Fruit fly (Drosophila melanogaster) whole organism, embryonic: ENCODE data around the gene kin17.
A peak's percentile ranks its signal among the peaks of the same experiment; 100 is the strongest.

Experiments
- ATbp ChIP-seq: fragments of 200-800 bp; sonication (Bioruptor generic); optimal IDR thresholded peaks from 2 replicates; lab custom pipeline; 2017; ENCODE audit warnings: missing biosample characterization, mild to moderate bottlenecking, missing genetic modification characterization, missing genetic modification reagents
- BEAF-32 ChIP-seq: fragments of 200-800 bp; sonication (Bioruptor generic); optimal IDR thresholded peaks from 3 replicates; lab custom pipeline; 2017; ENCODE audit warnings: missing biosample characterization, missing genetic modification characterization, mild to moderate bottlenecking, moderate library complexity, missing genetic modification reagents
- Bgb ChIP-seq: fragments of 200-800 bp; sonication (Bioruptor generic); IDR thresholded peaks from 2 replicates; pipeline ENCODE4 v1.3.6; 2022; ENCODE audit warnings: missing biosample characterization, missing genetic modification characterization; ENCODE audit not compliant: partially characterized antibody
- Bteb2 ChIP-seq: fragments of 200-800 bp; sonication (Bioruptor generic); optimal IDR thresholded peaks from 2 replicates; lab custom pipeline; 2016; ENCODE audit warnings: missing biosample characterization, missing genetic modification characterization
- C15 ChIP-seq: fragments of 200-800 bp; sonication (Bioruptor generic); IDR thresholded peaks from 3 replicates; pipeline ENCODE4 v1.3.6; 2022; ENCODE audit warnings: missing biosample characterization, missing genetic modification characterization
- CG10321 ChIP-seq: fragments of 200-800 bp; sonication (Bioruptor generic); IDR thresholded peaks from 2 replicates; pipeline ENCODE4 v1.3.6; 2022; ENCODE audit warnings: missing biosample characterization, missing genetic modification characterization
- CG11696 ChIP-seq: fragments of 200-800 bp; sonication (Bioruptor generic); IDR thresholded peaks from 2 replicates; pipeline ENCODE4 v1.3.6; 2022; ENCODE audit warnings: missing biosample characterization, missing genetic modification characterization
- CG12071 ChIP-seq: fragments of 200-800 bp; sonication (Bioruptor generic); optimal IDR thresholded peaks from 3 replicates; lab custom pipeline; 2018; ENCODE audit warnings: missing biosample characterization, mild to moderate bottlenecking, missing genetic modification characterization
- CG12942 ChIP-seq: fragments of 200-800 bp; sonication (Bioruptor generic); optimal IDR thresholded peaks from 3 replicates; lab custom pipeline; 2016; ENCODE audit warnings: missing biosample characterization, missing genetic modification characterization
- CG13296 ChIP-seq: fragments of 200-800 bp; sonication (Bioruptor generic); optimal IDR thresholded peaks from 3 replicates; lab custom pipeline; 2018; ENCODE audit warnings: missing biosample characterization, mild to moderate bottlenecking, missing genetic modification characterization
- CG15073 ChIP-seq: fragments of 200-800 bp; sonication (Bioruptor generic); optimal IDR thresholded peaks from 2 replicates; lab custom pipeline; 2016; ENCODE audit warnings: missing biosample characterization, missing genetic modification characterization
- CG17385 ChIP-seq: fragments of 200-800 bp; sonication (Bioruptor generic); optimal IDR thresholded peaks from 3 replicates; lab custom pipeline; 2018; ENCODE audit warnings: missing biosample characterization, mild to moderate bottlenecking, missing genetic modification characterization
- CG17568 ChIP-seq: fragments of 200-800 bp; sonication (Bioruptor generic); optimal IDR thresholded peaks from 2 replicates; lab custom pipeline; 2018; ENCODE audit warnings: missing biosample characterization, mild to moderate bottlenecking, missing genetic modification characterization, moderate library complexity
- CG17802 ChIP-seq: fragments of 200-800 bp; sonication (Bioruptor generic); optimal IDR thresholded peaks from 2 replicates; lab custom pipeline; 2018; ENCODE audit warnings: missing biosample characterization, mild to moderate bottlenecking, missing genetic modification characterization, moderate library complexity
- CG18764 ChIP-seq: fragments of 200-800 bp; sonication (Bioruptor generic); optimal IDR thresholded peaks from 3 replicates; lab custom pipeline; 2016; ENCODE audit warnings: missing biosample characterization, missing genetic modification characterization
- CG2199 ChIP-seq: fragments of 200-800 bp; sonication (Bioruptor generic); IDR thresholded peaks from 3 replicates; pipeline ENCODE4 v1.3.6; 2022; ENCODE audit warnings: missing biosample characterization, missing genetic modification characterization
- CG2712 ChIP-seq: fragments of 200-800 bp; optimal IDR thresholded peaks from 3 replicates; lab custom pipeline; 2019; ENCODE audit warnings: missing biosample characterization, mild to moderate bottlenecking, missing genetic modification characterization, moderate library complexity
- CG32767 ChIP-seq: fragments of 200-800 bp; sonication (Bioruptor generic); IDR thresholded peaks from 2 replicates; pipeline ENCODE4 v1.3.6; 2022; ENCODE audit warnings: missing biosample characterization, missing genetic modification characterization
- CG32772 ChIP-seq: fragments of 200-800 bp; sonication (Bioruptor generic); IDR thresholded peaks from 2 replicates; pipeline ENCODE4 v1.3.6; 2022; ENCODE audit warnings: missing biosample characterization, missing genetic modification characterization
- CG3281 ChIP-seq: fragments of 200-800 bp; sonication (Bioruptor generic); optimal IDR thresholded peaks from 3 replicates; lab custom pipeline; 2017; ENCODE audit warnings: missing biosample characterization, mild to moderate bottlenecking, missing genetic modification characterization
- CG4328 ChIP-seq: fragments of 200-800 bp; sonication (Bioruptor generic); optimal IDR thresholded peaks from 3 replicates; lab custom pipeline; 2017; ENCODE audit warnings: missing biosample characterization, missing genetic modification reagents, missing genetic modification characterization
- CG4360 ChIP-seq: fragments of 200-800 bp; sonication (Bioruptor generic); IDR thresholded peaks from 2 replicates; pipeline ENCODE4 v1.3.6; 2022; ENCODE audit warnings: missing biosample characterization, missing genetic modification characterization
- CG4424 ChIP-seq: fragments of 200-800 bp; sonication (Bioruptor generic); optimal IDR thresholded peaks from 3 replicates; lab custom pipeline; 2016; ENCODE audit warnings: missing biosample characterization, missing genetic modification characterization
- CG7786 ChIP-seq: fragments of 200-800 bp; sonication (Bioruptor generic); optimal IDR thresholded peaks from 2 replicates; lab custom pipeline; 2016; ENCODE audit warnings: missing biosample characterization, missing genetic modification characterization
- CG8924 ChIP-seq: fragments of 200-800 bp; optimal IDR thresholded peaks from 3 replicates; lab custom pipeline; 2019; ENCODE audit warnings: missing biosample characterization, mild to moderate bottlenecking, missing genetic modification characterization, moderate library complexity
- CG9609 ChIP-seq: fragments of 200-800 bp; sonication (Bioruptor generic); optimal IDR thresholded peaks from 3 replicates; lab custom pipeline; 2016; ENCODE audit warnings: missing biosample characterization, missing genetic modification characterization
- Dip2 ChIP-seq: fragments of 200-800 bp; sonication (Bioruptor generic); IDR thresholded peaks from 2 replicates; pipeline ENCODE4 v1.3.6; 2022; ENCODE audit warnings: missing biosample characterization, missing genetic modification characterization
- HLH3B ChIP-seq: fragments of 200-800 bp; sonication (Bioruptor generic); IDR thresholded peaks from 2 replicates; pipeline ENCODE4 v1.3.6; 2022; ENCODE audit warnings: missing biosample characterization, missing genetic modification characterization
- Oaz ChIP-seq: fragments of 200-800 bp; sonication (Bioruptor generic); IDR thresholded peaks from 2 replicates; pipeline ENCODE4 v1.3.6; 2022; ENCODE audit warnings: missing biosample characterization, missing genetic modification characterization
- Ptx1 ChIP-seq: fragments of 200-800 bp; sonication (Bioruptor generic); IDR thresholded peaks from 2 replicates; pipeline ENCODE4 v1.3.6; 2022; ENCODE audit warnings: missing biosample characterization, missing genetic modification characterization
- Sox100B ChIP-seq: fragments of 200-800 bp; sonication (Bioruptor generic); optimal IDR thresholded peaks from 3 replicates; lab custom pipeline; 2018; ENCODE audit warnings: missing biosample characterization, mild to moderate bottlenecking, missing genetic modification characterization
- Sry-δ ChIP-seq: fragments of 200-800 bp; sonication (Bioruptor generic); optimal IDR thresholded peaks from 2 replicates; lab custom pipeline; 2016; ENCODE audit warnings: missing biosample characterization, missing genetic modification characterization
- caup ChIP-seq: fragments of 200-800 bp; sonication (Bioruptor generic); optimal IDR thresholded peaks from 3 replicates; lab custom pipeline; 2017; ENCODE audit warnings: missing biosample characterization, mild to moderate bottlenecking, missing genetic modification characterization, moderate library complexity; ENCODE audit not compliant: severe bottlenecking
- chm ChIP-seq: fragments of 200-800 bp; sonication (Bioruptor generic); IDR thresholded peaks from 2 replicates; pipeline ENCODE4 v1.3.6; 2022; ENCODE audit warnings: missing biosample characterization, missing genetic modification characterization
- eve ChIP-seq, 2 experiments: fragments of >200 bp; optimal IDR thresholded peaks; 2 replicates each; lab custom pipeline; 2017; ENCODE audit warnings: missing biosample characterization in 2 of 2, missing genetic modification characterization in 2 of 2
- fd3F ChIP-seq: fragments of 200-800 bp; sonication (Bioruptor generic); optimal IDR thresholded peaks from 2 replicates; lab custom pipeline; 2018; ENCODE audit warnings: missing biosample characterization, mild to moderate bottlenecking, missing genetic modification characterization, moderate library complexity
- fd64A ChIP-seq: fragments of 200-800 bp; sonication (Bioruptor generic); optimal IDR thresholded peaks from 3 replicates; lab custom pipeline; 2018; ENCODE audit warnings: missing biosample characterization, mild to moderate bottlenecking, missing genetic modification characterization
- gce ChIP-seq: fragments of 200-800 bp; sonication (Bioruptor generic); IDR thresholded peaks from 3 replicates; pipeline ENCODE4 v1.3.6; 2022; ENCODE audit warnings: missing biosample characterization, missing genetic modification characterization
- h ChIP-seq: fragments of >200 bp; optimal IDR thresholded peaks from 2 replicates; lab custom pipeline; 2017
- her ChIP-seq: fragments of 200-800 bp; sonication (Bioruptor generic); optimal IDR thresholded peaks from 2 replicates; lab custom pipeline; 2016; ENCODE audit warnings: missing biosample characterization, missing genetic modification characterization
- kni ChIP-seq: fragments of 200-800 bp; sonication (Bioruptor generic); optimal IDR thresholded peaks from 3 replicates; lab custom pipeline; 2017; ENCODE audit warnings: mild to moderate bottlenecking, missing biosample characterization, missing genetic modification reagents, missing genetic modification characterization
- knrl ChIP-seq: fragments of 200-800 bp; sonication (Bioruptor generic); IDR thresholded peaks from 3 replicates; pipeline ENCODE4 v1.3.6; 2022; ENCODE audit warnings: missing biosample characterization, missing genetic modification characterization; ENCODE audit not compliant: partially characterized antibody
- nmo ChIP-seq: fragments of 200-800 bp; sonication (Bioruptor generic); optimal IDR thresholded peaks from 2 replicates; lab custom pipeline; 2018; ENCODE audit warnings: missing biosample characterization, mild to moderate bottlenecking, missing genetic modification characterization, moderate library complexity
- nom ChIP-seq: fragments of 200-800 bp; sonication (Bioruptor generic); optimal IDR thresholded peaks from 2 replicates; lab custom pipeline; 2017; ENCODE audit warnings: missing biosample characterization, missing genetic modification characterization, mild to moderate bottlenecking, moderate library complexity, missing genetic modification reagents
- ranshi ChIP-seq: fragments of 200-800 bp; sonication (Bioruptor generic); IDR thresholded peaks from 2 replicates; pipeline ENCODE4 v1.3.6; 2022; ENCODE audit warnings: missing biosample characterization, missing genetic modification characterization
- sim ChIP-seq: fragments of 200-800 bp; sonication (Bioruptor generic); IDR thresholded peaks from 2 replicates; pipeline ENCODE4 v1.3.6; 2022; ENCODE audit warnings: missing biosample characterization, missing genetic modification characterization
- slou ChIP-seq: fragments of 200-800 bp; sonication (Bioruptor generic); optimal IDR thresholded peaks from 3 replicates; lab custom pipeline; 2016; ENCODE audit warnings: missing biosample characterization, missing genetic modification characterization
- tna ChIP-seq: fragments of 200-800 bp; sonication (Bioruptor generic); IDR thresholded peaks from 2 replicates; pipeline ENCODE4 v1.3.6; 2022; ENCODE audit warnings: missing biosample characterization, missing genetic modification characterization; ENCODE audit not compliant: partially characterized antibody
- usp ChIP-seq: fragments of >200 bp; optimal IDR thresholded peaks from 2 replicates; lab custom pipeline; 2017; ENCODE audit warnings: missing biosample characterization, missing genetic modification characterization
- wdn ChIP-seq: fragments of 200-800 bp; sonication (Bioruptor generic); IDR thresholded peaks from 2 replicates; pipeline ENCODE4 v1.3.6; 2022; ENCODE audit warnings: missing biosample characterization, missing genetic modification characterization

The kin17 gene

dm6 chr3L:20402665-20403492 lies 46.3 kb downstream of the kin17 start (continued):
- TF ChIP-seq CG7786 (GFP tag; lab: Kevin White, UChicago) (peak; percentile 14), wdn (GFP tag; lab: Robert Waterston, UW) (no peak), CG3281 (GFP tag; lab: Kevin White, UChicago) (no peak), eve (GFP tag; optimal IDR thresholded peaks at IDR 0.05; lab: Kevin White, UChicago) (peak in 1 of 2 experiments; percentile 60), caup (GFP tag; lab: Kevin White, UChicago) (no peak), Dip2 (no peak), usp (no peak), Sox100B (GFP tag; lab: Kevin White, UChicago) (no peak), CG8924 (tag; lab: Kevin White, UChicago) (peak; percentile 56), nom (peak; percentile 80), her (GFP tag; lab: Kevin White, UChicago) (no peak), tna (no peak), Oaz (no peak), CG12942 (GFP tag; lab: Kevin White, UChicago) (no peak), CG32772 (GFP tag; lab: Robert Waterston, UW) (no peak), Ptx1 (GFP tag; lab: Robert Waterston, UW) (no peak), gce (GFP tag; lab: Robert Waterston, UW) (no peak), ranshi (GFP tag; lab: Robert Waterston, UW) (no peak), chm (GFP tag; lab: Robert Waterston, UW) (0 out of 2 replicates have a peak, but pooled peaks have one; percentile 15), CG10321 (GFP tag; lab: Robert Waterston, UW) (no peak), HLH3B (no peak), h (lab: Kevin White, UChicago) (no peak), CG32767 (GFP tag; lab: Robert Waterston, UW) (no peak), ATbp (GFP tag; lab: Kevin White, UChicago) (no peak), CG2712 (tag; lab: Kevin White, UChicago) (peak; percentile 77), fd3F (GFP tag; lab: Kevin White, UChicago) (no peak), CG15073 (GFP tag; lab: Kevin White, UChicago) (no peak), CG4424 (peak; percentile 25), CG11696 (GFP tag; lab: Robert Waterston, UW) (peak; percentile 96), CG4360 (no peak), CG17802 (tag; lab: Kevin White, UChicago) (no peak), CG17568 (no peak), CG13296 (GFP tag; lab: Kevin White, UChicago) (no peak), CG4328 (GFP tag; lab: Kevin White, UChicago) (no peak), CG2199 (GFP tag; lab: Robert Waterston, UW) (peak; percentile 79; the same call in 1 of the 3 replicates), slou (no peak), C15 (no peak), CG9609 (no peak), CG18764 (no peak), Sry-δ (no peak), CG17385 (peak; percentile 54), knrl (GFP tag; lab: Robert Waterston, UW) (no peak), Bteb2 (GFP tag; lab: Kevin White, UChicago) (no peak), BEAF-32 (GFP tag; lab: Kevin White, UChicago) (no peak), fd64A (GFP tag; lab: Kevin White, UChicago) (no peak), nmo (GFP tag; lab: Kevin White, UChicago) (peak; percentile 44), sim (GFP tag; lab: Robert Waterston, UW) (no peak), Bgb (GFP tag; lab: Robert Waterston, UW) (no peak), CG12071 (GFP tag; lab: Kevin White, UChicago) (no peak), kni (GFP tag; lab: Kevin White, UChicago) (peak; percentile 79)
